Fruit fly (Drosophila melanogaster): Measurements from ENCODE around the gene CG1090.

dm6 chr3R:4333964-4334363 is 25.7 kb upstream of the CG1090 start, which contains the start of gene CG9776:
- peak; percentile 65 for TF ChIP-seq CG9609 (GFP tag; optimal IDR thresholded peaks at IDR 0.05)
- peak; percentile 64 for TF ChIP-seq Ssrp (tag; optimal IDR thresholded peaks at IDR 0.05)
- no peak for TF ChIP-seq sqz (GFP tag; optimal IDR thresholded peaks at IDR 0.05)
- peak; percentile 53 for TF ChIP-seq kay (GFP tag; optimal IDR thresholded peaks at IDR 0.05)

All from whole organism, embryonic.